Fruit fly (Drosophila melanogaster) whole organism, embryonic: ENCODE measurements around the gene Cpr73D.
A peak's percentile ranks its signal among the peaks of the same experiment; 100 is the strongest.

Source experiments
- Abd-B ChIP-seq: fragments of 200-800 bp; sonication (Bioruptor generic); optimal IDR thresholded peaks from 2 replicates; lab custom pipeline; 2018; ENCODE audit warnings: missing biosample characterization, mild to moderate bottlenecking, missing genetic modification characterization, moderate library complexity
- CG10209 ChIP-seq: fragments of 200-800 bp; sonication (Bioruptor generic); optimal IDR thresholded peaks from 3 replicates; lab custom pipeline; 2017; ENCODE audit warnings: missing biosample characterization, mild to moderate bottlenecking, missing genetic modification characterization, missing genetic modification reagents
- CG10274 ChIP-seq: fragments of 200-800 bp; sonication (Bioruptor generic); optimal IDR thresholded peaks from 3 replicates; lab custom pipeline; 2017; ENCODE audit warnings: missing biosample characterization, mild to moderate bottlenecking, missing genetic modification characterization
- CG10543 ChIP-seq: fragments of 200-800 bp; sonication (Bioruptor generic); optimal IDR thresholded peaks from 3 replicates; lab custom pipeline; 2017; ENCODE audit warnings: missing biosample characterization, mild to moderate bottlenecking, missing genetic modification characterization, moderate library complexity
- CG11696 ChIP-seq: fragments of 200-800 bp; sonication (Bioruptor generic); IDR thresholded peaks from 2 replicates; pipeline ENCODE4 v1.3.6; 2022; ENCODE audit warnings: missing biosample characterization, missing genetic modification characterization
- CG12104 ChIP-seq: fragments of 200-800 bp; sonication (Bioruptor generic); optimal IDR thresholded peaks from 3 replicates; lab custom pipeline; 2016; ENCODE audit warnings: missing biosample characterization, missing genetic modification characterization
- CG13296 ChIP-seq: fragments of 200-800 bp; sonication (Bioruptor generic); optimal IDR thresholded peaks from 3 replicates; lab custom pipeline; 2018; ENCODE audit warnings: missing biosample characterization, mild to moderate bottlenecking, missing genetic modification characterization
- CG18476 ChIP-seq: fragments of 200-800 bp; sonication (Bioruptor generic); optimal IDR thresholded peaks from 2 replicates; lab custom pipeline; 2016; ENCODE audit warnings: missing biosample characterization, mild to moderate bottlenecking, missing genetic modification characterization
- CG18619 ChIP-seq: fragments of 200-800 bp; sonication (Bioruptor generic); optimal IDR thresholded peaks from 3 replicates; lab custom pipeline; 2017; ENCODE audit warnings: missing biosample characterization, mild to moderate bottlenecking, missing genetic modification characterization
- CG31224 ChIP-seq: fragments of 200-800 bp; sonication (Bioruptor generic); IDR thresholded peaks from 2 replicates; pipeline ENCODE4 v1.3.6; 2022; ENCODE audit warnings: missing biosample characterization, missing genetic modification characterization
- CG3163 ChIP-seq: fragments of 200-800 bp; sonication (Bioruptor generic); optimal IDR thresholded peaks from 3 replicates; lab custom pipeline; 2016; ENCODE audit warnings: missing biosample characterization, missing genetic modification characterization
- CG32532 ChIP-seq: fragments of 200-800 bp; sonication (Bioruptor generic); IDR thresholded peaks from 2 replicates; pipeline ENCODE4 v1.3.6; 2022; ENCODE audit warnings: missing biosample characterization, missing genetic modification characterization
- CG32772 ChIP-seq: fragments of 200-800 bp; sonication (Bioruptor generic); IDR thresholded peaks from 2 replicates; pipeline ENCODE4 v1.3.6; 2022; ENCODE audit warnings: missing biosample characterization, missing genetic modification characterization
- CG3281 ChIP-seq: fragments of 200-800 bp; sonication (Bioruptor generic); optimal IDR thresholded peaks from 3 replicates; lab custom pipeline; 2017; ENCODE audit warnings: missing biosample characterization, mild to moderate bottlenecking, missing genetic modification characterization
- CG4328 ChIP-seq: fragments of 200-800 bp; sonication (Bioruptor generic); optimal IDR thresholded peaks from 3 replicates; lab custom pipeline; 2017; ENCODE audit warnings: missing biosample characterization, missing genetic modification reagents, missing genetic modification characterization
- CG8089 ChIP-seq: fragments of 200-800 bp; sonication (Bioruptor generic); optimal IDR thresholded peaks from 3 replicates; lab custom pipeline; 2016; ENCODE audit warnings: missing biosample characterization, missing genetic modification characterization
- CG9727 ChIP-seq: fragments of 200-800 bp; sonication (Bioruptor generic); optimal IDR thresholded peaks from 3 replicates; lab custom pipeline; 2017; ENCODE audit warnings: missing biosample characterization, mild to moderate bottlenecking, missing genetic modification characterization
- CG9817 ChIP-seq: fragments of 200-800 bp; sonication (Bioruptor generic); optimal IDR thresholded peaks from 2 replicates; lab custom pipeline; 2018; ENCODE audit warnings: missing biosample characterization, mild to moderate bottlenecking, missing genetic modification characterization, moderate library complexity
- Camta ChIP-seq: fragments of 200-800 bp; sonication (Bioruptor generic); optimal IDR thresholded peaks from 2 replicates; lab custom pipeline; 2016; ENCODE audit warnings: missing biosample characterization, missing genetic modification characterization
- Chrac-16 ChIP-seq: fragments of 200-800 bp; sonication (Bioruptor generic); optimal IDR thresholded peaks from 3 replicates; lab custom pipeline; 2016; ENCODE audit warnings: missing biosample characterization, missing genetic modification characterization
- E2f2 ChIP-seq: fragments of 200-800 bp; sonication (Bioruptor generic); IDR thresholded peaks from 2 replicates; pipeline ENCODE4 v1.3.6; 2022; ENCODE audit warnings: missing biosample characterization, missing genetic modification characterization
- Hr51 ChIP-seq, 2 experiments: fragments of 200-800 bp; sonication (Bioruptor generic); optimal IDR thresholded peaks; 2 replicates in 1 of 2; 3 replicates in 1 of 2; lab custom pipeline; 2016 to 2018; ENCODE audit warnings: missing biosample characterization in 2 of 2, missing genetic modification characterization in 2 of 2, mild to moderate bottlenecking in 1 of 2, moderate library complexity in 1 of 2
- NC2α ChIP-seq: fragments of 200-800 bp; sonication (Bioruptor generic); optimal IDR thresholded peaks from 2 replicates; lab custom pipeline; 2016; ENCODE audit warnings: missing biosample characterization, missing genetic modification characterization
- Nf-YB ChIP-seq: fragments of 200-800 bp; sonication (Bioruptor generic); optimal IDR thresholded peaks from 3 replicates; lab custom pipeline; 2019; ENCODE audit warnings: missing biosample characterization, mild to moderate bottlenecking, missing genetic modification characterization, moderate library complexity
- Opbp ChIP-seq: fragments of 200-800 bp; sonication (Bioruptor generic); IDR thresholded peaks from 3 replicates; pipeline ENCODE4 v1.3.6; 2022; ENCODE audit warnings: missing biosample characterization, missing genetic modification characterization; ENCODE audit not compliant: partially characterized antibody
- Optix ChIP-seq: fragments of 200-800 bp; sonication (Bioruptor generic); IDR thresholded peaks from 3 replicates; pipeline ENCODE4 v1.3.6; 2022; ENCODE audit warnings: missing biosample characterization, missing genetic modification characterization
- Scr ChIP-seq: fragments of 200-800 bp; sonication (Bioruptor generic); IDR thresholded peaks from 2 replicates; pipeline ENCODE4 v1.3.6; 2022; ENCODE audit warnings: missing biosample characterization, missing genetic modification characterization; ENCODE audit not compliant: partially characterized antibody
- Side ChIP-seq: fragments of 200-800 bp; sonication (Bioruptor generic); optimal IDR thresholded peaks from 2 replicates; lab custom pipeline; 2016; ENCODE audit warnings: missing biosample characterization, missing genetic modification characterization
- Sin3A ChIP-seq: fragments of >200 bp; optimal IDR thresholded peaks from 2 replicates; lab custom pipeline; 2018
- Taf1 ChIP-seq: fragments of 200-800 bp; sonication (Bioruptor generic); IDR thresholded peaks from 2 replicates; pipeline ENCODE4 v1.3.6; 2022; ENCODE audit warnings: missing biosample characterization, missing genetic modification characterization
- ab ChIP-seq: fragments of 200-800 bp; sonication (Bioruptor generic); optimal IDR thresholded peaks from 2 replicates; lab custom pipeline; 2016; ENCODE audit warnings: missing biosample characterization, missing genetic modification characterization
- btn ChIP-seq: fragments of 200-800 bp; sonication (Bioruptor generic); optimal IDR thresholded peaks from 2 replicates; lab custom pipeline; 2016; ENCODE audit warnings: missing biosample characterization, missing genetic modification characterization
- dati ChIP-seq: fragments of 200-800 bp; sonication (Bioruptor generic); IDR thresholded peaks from 2 replicates; pipeline ENCODE4 v1.3.6; 2022; ENCODE audit warnings: missing biosample characterization, missing genetic modification characterization
- eyg ChIP-seq: fragments of 200-800 bp; sonication (Bioruptor generic); optimal IDR thresholded peaks from 3 replicates; lab custom pipeline; 2016; ENCODE audit warnings: missing biosample characterization, missing genetic modification characterization
- fd102C ChIP-seq: fragments of 200-800 bp; sonication (Bioruptor generic); optimal IDR thresholded peaks from 2 replicates; lab custom pipeline; 2018; ENCODE audit warnings: missing biosample characterization, mild to moderate bottlenecking, missing genetic modification characterization, moderate library complexity
- gcm ChIP-seq: fragments of 200-800 bp; sonication (Bioruptor generic); optimal IDR thresholded peaks from 2 replicates; lab custom pipeline; 2019; ENCODE audit warnings: missing biosample characterization, mild to moderate bottlenecking, missing genetic modification characterization, moderate library complexity
- gem ChIP-seq: fragments of 200-800 bp; sonication (Bioruptor generic); optimal IDR thresholded peaks from 2 replicates; lab custom pipeline; 2019; ENCODE audit warnings: missing biosample characterization, mild to moderate bottlenecking, missing genetic modification characterization, moderate library complexity
- gro ChIP-seq: fragments of 200-800 bp; sonication (Bioruptor generic); optimal IDR thresholded peaks from 2 replicates; lab custom pipeline; 2016; ENCODE audit warnings: missing biosample characterization, missing genetic modification characterization
- kay ChIP-seq: fragments of 200-800 bp; sonication (Bioruptor generic); optimal IDR thresholded peaks from 2 replicates; lab custom pipeline; 2016; ENCODE audit warnings: missing biosample characterization, missing genetic modification characterization
- ken ChIP-seq: fragments of 200-800 bp; sonication (Bioruptor generic); IDR thresholded peaks from 3 replicates; pipeline ENCODE4 v1.3.6; 2022; ENCODE audit warnings: missing biosample characterization, missing genetic modification characterization
- luna ChIP-seq: fragments of 200-800 bp; sonication (Bioruptor generic); optimal IDR thresholded peaks from 2 replicates; lab custom pipeline; 2016; ENCODE audit warnings: missing biosample characterization, missing genetic modification characterization
- nom ChIP-seq: fragments of 200-800 bp; sonication (Bioruptor generic); optimal IDR thresholded peaks from 2 replicates; lab custom pipeline; 2017; ENCODE audit warnings: missing biosample characterization, missing genetic modification characterization, mild to moderate bottlenecking, moderate library complexity, missing genetic modification reagents
- org-1 ChIP-seq: fragments of 200-800 bp; sonication (Bioruptor generic); optimal IDR thresholded peaks from 2 replicates; lab custom pipeline; 2017; ENCODE audit warnings: missing biosample characterization, missing genetic modification characterization
- pros ChIP-seq: fragments of 200-800 bp; sonication (Bioruptor generic); optimal IDR thresholded peaks from 3 replicates; lab custom pipeline; 2019; ENCODE audit warnings: missing biosample characterization, mild to moderate bottlenecking, missing genetic modification characterization, moderate library complexity
- psq ChIP-seq: fragments of 200-800 bp; sonication (Bioruptor generic); optimal IDR thresholded peaks from 2 replicates; lab custom pipeline; 2017; ENCODE audit warnings: missing biosample characterization, missing genetic modification characterization
- ro ChIP-seq: fragments of 200-800 bp; sonication (Bioruptor generic); IDR thresholded peaks from 2 replicates; pipeline ENCODE4 v1.3.6; 2022; ENCODE audit warnings: missing biosample characterization, missing genetic modification characterization
- salm ChIP-seq: fragments of 200-800 bp; sonication (Bioruptor generic); optimal IDR thresholded peaks from 2 replicates; lab custom pipeline; 2018; ENCODE audit warnings: missing biosample characterization, mild to moderate bottlenecking, missing genetic modification characterization
- sisA ChIP-seq: fragments of 200-800 bp; sonication (Bioruptor generic); IDR thresholded peaks from 2 replicates; pipeline ENCODE4 v1.3.6; 2022; ENCODE audit warnings: missing biosample characterization, missing genetic modification characterization
- tin ChIP-seq: fragments of 200-800 bp; sonication (Bioruptor generic); optimal IDR thresholded peaks from 3 replicates; lab custom pipeline; 2016; ENCODE audit warnings: missing biosample characterization, missing genetic modification characterization
- wdn ChIP-seq: fragments of 200-800 bp; sonication (Bioruptor generic); IDR thresholded peaks from 2 replicates; pipeline ENCODE4 v1.3.6; 2022; ENCODE audit warnings: missing biosample characterization, missing genetic modification characterization
- yki ChIP-seq: fragments of >200 bp; optimal IDR thresholded peaks from 3 replicates; lab custom pipeline; 2018
- zen2 ChIP-seq: fragments of 200-800 bp; sonication (Bioruptor generic); IDR thresholded peaks from 3 replicates; pipeline ENCODE4 v1.3.6; 2022; ENCODE audit warnings: missing biosample characterization, missing genetic modification characterization; ENCODE audit not compliant: partially characterized antibody

Gene Cpr73D

DNA sequence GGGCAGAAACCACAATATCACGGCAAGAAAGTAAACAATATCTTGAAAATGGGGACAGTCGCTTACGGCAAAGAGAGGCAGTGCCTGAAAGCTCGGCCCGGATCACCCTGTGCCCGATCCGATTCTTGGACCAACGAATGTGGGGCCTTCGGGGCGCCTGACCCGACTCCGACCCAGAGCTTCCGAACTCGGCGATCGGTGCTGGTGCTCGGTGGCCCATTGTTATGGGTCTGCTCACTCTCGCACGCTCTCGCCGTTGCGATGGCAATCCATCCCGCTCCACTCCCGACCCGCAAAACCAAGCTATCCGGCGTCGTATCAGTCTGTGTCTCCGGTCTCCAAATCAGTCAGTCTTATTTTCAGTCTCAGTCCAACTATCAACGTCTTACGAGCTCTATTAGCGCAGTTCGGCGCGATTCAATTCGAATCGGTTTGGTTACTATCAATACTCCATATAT is 12.2 kb upstream of the Cpr73D start, which contains the start of gene Exn (continued):
- no peak for TF ChIP-seq Optix (GFP tag; lab: Robert Waterston, UW)
- TF ChIP-seq CG3281 (GFP tag; lab: Kevin White, UChicago): no peak
- no peak for TF ChIP-seq CG31224 (GFP tag; lab: Robert Waterston, UW)
- TF ChIP-seq luna (GFP tag; lab: Kevin White, UChicago): no peak
- no peak for TF ChIP-seq Sin3A (lab: Kevin White, UChicago)
- peak; percentile 76; the same call in 1 of the 2 replicates for TF ChIP-seq CG32532
- TF ChIP-seq ro: no peak
- peak; percentile 85 for TF ChIP-seq CG10543 (GFP tag; lab: Kevin White, UChicago)
- no peak for TF ChIP-seq tin (GFP tag; lab: Kevin White, UChicago)
- no peak for TF ChIP-seq CG18476 (GFP tag; lab: Kevin White, UChicago)
- no peak for TF ChIP-seq CG10274
- TF ChIP-seq CG32772 (GFP tag; lab: Robert Waterston, UW): no peak
- no peak for TF ChIP-seq ab (GFP tag; lab: Kevin White, UChicago)
- no peak for TF ChIP-seq Hr51 (GFP tag; optimal IDR thresholded peaks at IDR 0.05; lab: Kevin White, UChicago)
- no peak for TF ChIP-seq kay (GFP tag; lab: Kevin White, UChicago)
- no peak for TF ChIP-seq gem (tag; lab: Kevin White, UChicago)
- peak; percentile 39 for TF ChIP-seq CG13296 (GFP tag; lab: Kevin White, UChicago)
- peak; percentile 38 for TF ChIP-seq pros (GFP tag; lab: Kevin White, UChicago)
- no peak for TF ChIP-seq eyg (GFP tag; lab: Kevin White, UChicago)
- no peak for TF ChIP-seq CG9817 (tag; lab: Kevin White, UChicago)
- peak; percentile 6 for TF ChIP-seq CG8089 (GFP tag; lab: Kevin White, UChicago)
- no peak for TF ChIP-seq CG18619 (GFP tag; lab: Kevin White, UChicago)
- no peak for TF ChIP-seq CG3163 (GFP tag; lab: Kevin White, UChicago)
- no peak for TF ChIP-seq Abd-B (GFP tag; lab: Kevin White, UChicago)
- no peak for TF ChIP-seq salm (tag; lab: Kevin White, UChicago)
- no peak for TF ChIP-seq dati
- no peak for TF ChIP-seq yki (lab: Kevin White, UChicago)
- no peak for TF ChIP-seq Side
- no peak for TF ChIP-seq ken (GFP tag; lab: Robert Waterston, UW)
- TF ChIP-seq zen2: 0 out of 3 replicates have a peak, but pooled peaks have one; percentile 60
- no peak for TF ChIP-seq CG11696 (GFP tag; lab: Robert Waterston, UW)
- TF ChIP-seq psq (GFP tag; lab: Kevin White, UChicago): no peak
- no peak for TF ChIP-seq btn (GFP tag; lab: Kevin White, UChicago)
- TF ChIP-seq NC2α (GFP tag; lab: Kevin White, UChicago): no peak
- no peak for TF ChIP-seq Nf-YB
- no peak for TF ChIP-seq CG9727 (GFP tag; lab: Kevin White, UChicago)
- peak; percentile 34; the same call in 1 of the 2 replicates for TF ChIP-seq E2f2 (GFP tag; lab: Robert Waterston, UW)
- no peak for TF ChIP-seq Camta (GFP tag; lab: Kevin White, UChicago)
- TF ChIP-seq fd102C (GFP tag; lab: Kevin White, UChicago): no peak
- no peak for TF ChIP-seq CG12104 (GFP tag; lab: Kevin White, UChicago)
- TF ChIP-seq gro (GFP tag; lab: Kevin White, UChicago): peak; percentile 13
- TF ChIP-seq CG10209: no peak
- 0 out of 2 replicates have a peak, but pooled peaks have one; percentile 10 for TF ChIP-seq wdn
- 0 out of 2 replicates have a peak, but pooled peaks have one; percentile 26 for TF ChIP-seq Taf1 (GFP tag; lab: Robert Waterston, UW)
- TF ChIP-seq nom (GFP tag; lab: Kevin White, UChicago): peak; percentile 24
- 0 out of 3 replicates have a peak, but pooled peaks have one; percentile 33 for TF ChIP-seq Opbp (GFP tag; lab: Robert Waterston, UW)
- no peak for TF ChIP-seq org-1 (GFP tag; lab: Kevin White, UChicago)
- no peak for TF ChIP-seq Chrac-16
- TF ChIP-seq Scr (GFP tag; lab: Robert Waterston, UW): no peak
- TF ChIP-seq gcm (GFP tag; lab: Kevin White, UChicago): peak; percentile 38
- TF ChIP-seq CG4328 (GFP tag; lab: Kevin White, UChicago): no peak
- no peak for TF ChIP-seq sisA (GFP tag; lab: Robert Waterston, UW)
